Worm (Caenorhabditis elegans) whole organism, mixed stage, embryonic: ENCODE results near the gene swsn-6.

Experiments
- M03D4.4 ChIP-seq: sonication (generic microtip); optimal IDR thresholded peaks from 2 replicates; lab custom pipeline; 2017; ENCODE audit warnings: mild to moderate bottlenecking, missing genetic modification characterization, missing compliant biosample characterization
- ceh-39 ChIP-seq: fragments of 150-350 bp; optimal IDR thresholded peaks from 2 replicates; lab custom pipeline; 2014; ENCODE audit warnings: missing biosample characterization, missing genetic modification characterization
- ceh-83 ChIP-seq: fragments of 200-800 bp; sonication (Bioruptor generic); optimal IDR thresholded peaks from 2 replicates; lab custom pipeline; 2018; ENCODE audit warnings: mild to moderate bottlenecking, missing genetic modification characterization, missing compliant biosample characterization
- elt-1 ChIP-seq: sonication (generic microtip); optimal IDR thresholded peaks from 2 replicates; lab custom pipeline; 2017; ENCODE audit warnings: missing genetic modification characterization, mild to moderate bottlenecking, missing compliant biosample characterization, antibody characterized with exemption, moderate library complexity, borderline replicate concordance; ENCODE audit not compliant: insufficient read depth
- nhr-237 ChIP-seq: fragments of 150-350 bp; optimal IDR thresholded peaks from 2 replicates; lab custom pipeline; 2014; ENCODE audit warnings: missing biosample characterization, missing genetic modification characterization
- snpc-4 ChIP-seq: fragments of 150-350 bp; optimal IDR thresholded peaks from 2 replicates; lab custom pipeline; 2014; ENCODE audit warnings: missing biosample characterization, missing genetic modification characterization
- unc-39 ChIP-seq: fragments of 150-350 bp; optimal IDR thresholded peaks from 2 replicates; lab custom pipeline; 2014; ENCODE audit warnings: missing biosample characterization, missing genetic modification characterization

ce11 chrIV:5396769-5397168 is 1.9 kb downstream of the swsn-6 start, which contains the start of gene ZK616.3:
- TF ChIP-seq M03D4.4 (tag; lab: Kevin White, UChicago) (no peak), elt-1 (tag; lab: Kevin White, UChicago) (no peak), snpc-4 (no peak), ceh-83 (no peak), unc-39 (tag; lab: Kevin White, UChicago) (no peak), ceh-39 (no peak), nhr-237 (no peak)
